Worm (Caenorhabditis elegans) whole organism, midembryonic: ENCODE measurements around the gene ugt-29.

Experiments
- T22C8.4 ChIP-seq: fragments of 200-800 bp; sonication (Bioruptor generic); IDR thresholded peaks from 2 replicates; pipeline ENCODE4 v1.3.6; 2022; ENCODE audit warnings: missing genetic modification characterization, missing compliant biosample characterization
- cog-1 ChIP-seq: sonication (generic microtip); optimal IDR thresholded peaks from 2 replicates; lab custom pipeline; 2016; ENCODE audit warnings: missing genetic modification characterization, missing compliant biosample characterization
- flt-1 ChIP-seq: fragments of 200-800 bp; sonication (Bioruptor generic); IDR thresholded peaks from 2 replicates; pipeline ENCODE4 v1.3.6; 2022; ENCODE audit warnings: missing genetic modification characterization, missing compliant biosample characterization
- klf-2 ChIP-seq: fragments of 200-800 bp; sonication (Bioruptor generic); conservative IDR thresholded peaks from 2 replicates; pipeline ENCODE4 v1.3.6; 2022; ENCODE audit warnings: missing genetic modification reagents, missing genetic modification characterization, missing compliant biosample characterization
- ztf-23 ChIP-seq: fragments of 200-800 bp; sonication (Bioruptor generic); IDR thresholded peaks from 2 replicates; pipeline ENCODE4 v1.3.6; 2022; ENCODE audit warnings: missing genetic modification reagents, missing genetic modification characterization, missing compliant biosample characterization
- ztf-29 ChIP-seq: fragments of 200-800 bp; sonication (Bioruptor generic); IDR thresholded peaks from 2 replicates; pipeline ENCODE4 v1.3.6; 2022; ENCODE audit warnings: missing genetic modification reagents, missing genetic modification characterization, missing compliant biosample characterization

DNA sequence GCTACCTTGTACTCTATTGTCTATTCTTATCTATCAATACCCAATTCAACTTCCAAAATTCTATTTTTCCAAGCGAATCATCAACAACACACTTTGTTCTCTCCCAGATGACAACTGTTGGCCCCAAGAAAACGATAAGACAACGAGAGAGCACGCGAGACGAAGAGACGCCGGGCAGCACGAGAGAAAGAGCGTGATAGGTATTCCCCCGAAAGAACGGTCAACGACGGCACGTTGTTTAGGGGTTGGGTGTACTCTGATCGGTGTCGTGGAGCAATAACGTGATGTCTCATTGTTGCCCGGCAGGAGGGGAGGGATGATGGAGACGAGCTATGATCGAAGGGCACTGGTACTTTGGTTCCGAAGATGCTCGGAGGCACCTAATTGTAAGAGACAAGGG is 31.9 kb upstream of the ugt-29 start:
- TF ChIP-seq ztf-29 (GFP tag; lab: Robert Waterston, UW): no peak
- no peak for TF ChIP-seq klf-2
- TF ChIP-seq T22C8.4: no peak
- TF ChIP-seq ztf-23 (GFP tag; lab: Robert Waterston, UW): no peak
- TF ChIP-seq flt-1 (GFP tag; lab: Robert Waterston, UW): no peak
- TF ChIP-seq cog-1 (tag; lab: Kevin White, UChicago): peak; percentile 50
